Worm (Caenorhabditis elegans) whole organism, L4/young adult: ENCODE measurements around the gene R08E5.4.
A peak's percentile ranks its signal among the peaks of the same experiment; 100 is the strongest.

ENCODE experiments used
- W03F9.2 ChIP-seq: fragments of 150-350 bp; optimal IDR thresholded peaks from 2 replicates; lab custom pipeline; 2014; ENCODE audit warnings: missing biosample characterization, missing genetic modification characterization
- dao-5 ChIP-seq: sonication (generic microtip); optimal IDR thresholded peaks from 2 replicates; lab custom pipeline; 2016; ENCODE audit warnings: missing genotype, missing genetic modification characterization, moderate library complexity, missing compliant biosample characterization
- him-1 ChIP-seq: sonication (generic microtip); optimal IDR thresholded peaks from 2 replicates; lab custom pipeline; 2016; ENCODE audit warnings: missing genotype, missing genetic modification reagents, missing genetic modification characterization, missing compliant biosample characterization

The R08E5.4 gene

DNA sequence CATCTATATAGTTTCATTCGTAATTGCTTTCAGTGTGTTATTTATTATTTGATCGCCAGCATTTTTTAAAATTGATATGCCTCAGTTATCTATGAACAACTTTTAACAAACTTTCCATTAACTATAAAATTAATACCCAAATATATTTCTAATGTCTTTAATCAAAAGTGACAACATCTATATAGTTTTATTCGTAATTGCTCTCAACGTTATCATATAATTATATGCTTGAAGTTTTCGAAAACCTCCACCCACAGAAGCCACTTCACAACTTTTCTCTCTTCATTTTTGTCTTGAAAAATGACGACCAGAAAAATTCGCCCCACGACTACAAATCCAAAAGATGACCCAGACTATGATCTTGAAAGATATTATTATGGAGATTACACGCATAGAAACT, 40.0 kb downstream of the R08E5.4 start, which contains the start of gene srw-6:
srw-6 (plus strand) TSS at position 301 of the 400 bp plus-strand sequence.
- TF ChIP-seq dao-5 = no peak
- no peak for TF ChIP-seq W03F9.2
- no peak for TF ChIP-seq him-1 (tag; lab: Kevin White, UChicago)

DNA sequence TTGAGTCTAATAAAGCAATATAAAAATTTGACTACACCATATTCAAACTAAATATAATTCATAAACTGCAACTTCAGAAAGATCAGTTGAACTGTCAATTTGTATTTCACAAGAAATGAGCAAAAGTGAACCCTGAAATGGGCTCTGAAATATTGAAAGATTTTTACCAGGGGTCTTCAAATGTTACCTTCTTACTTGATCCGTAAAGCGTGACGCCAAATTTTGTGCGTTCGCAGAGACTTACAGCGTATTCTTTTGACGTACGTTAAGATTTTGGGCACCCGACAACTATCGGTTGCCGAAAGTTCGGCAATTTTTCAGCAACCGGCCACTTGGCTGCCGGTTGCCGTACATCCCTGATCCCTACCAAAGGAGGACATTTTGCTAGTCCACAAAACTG, 41.7 kb downstream of the R08E5.4 start:
- TF ChIP-seq W03F9.2 = no peak
- TF ChIP-seq him-1 (tag; lab: Kevin White, UChicago) = no peak
- TF ChIP-seq dao-5 = no peak

DNA sequence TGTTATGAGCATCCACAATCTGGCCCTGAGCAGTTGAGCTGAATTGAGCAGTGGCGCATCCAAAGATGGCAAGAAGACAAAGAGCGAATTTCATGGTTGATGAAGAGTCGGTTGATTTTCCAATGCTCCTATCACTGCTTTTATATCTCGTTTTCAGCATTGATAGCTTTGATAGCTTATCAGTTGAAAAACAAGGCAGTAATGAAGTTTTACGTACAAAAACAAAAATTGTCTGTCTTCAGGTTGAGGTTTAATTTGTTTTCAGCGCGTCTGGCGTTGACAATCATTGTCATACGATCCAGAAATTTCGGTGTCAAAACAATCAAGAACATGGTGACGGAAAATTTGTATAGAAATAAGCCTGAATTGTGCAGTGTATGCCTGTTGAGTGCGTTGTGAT, 43.2 kb downstream of the R08E5.4 start, which contains the start of gene scl-13:
scl-13 (minus strand) TSS at position 101 of the 400 bp plus-strand sequence.
- TF ChIP-seq dao-5 (no peak), W03F9.2 (no peak), him-1 (tag; lab: Kevin White, UChicago) (no peak)

DNA sequence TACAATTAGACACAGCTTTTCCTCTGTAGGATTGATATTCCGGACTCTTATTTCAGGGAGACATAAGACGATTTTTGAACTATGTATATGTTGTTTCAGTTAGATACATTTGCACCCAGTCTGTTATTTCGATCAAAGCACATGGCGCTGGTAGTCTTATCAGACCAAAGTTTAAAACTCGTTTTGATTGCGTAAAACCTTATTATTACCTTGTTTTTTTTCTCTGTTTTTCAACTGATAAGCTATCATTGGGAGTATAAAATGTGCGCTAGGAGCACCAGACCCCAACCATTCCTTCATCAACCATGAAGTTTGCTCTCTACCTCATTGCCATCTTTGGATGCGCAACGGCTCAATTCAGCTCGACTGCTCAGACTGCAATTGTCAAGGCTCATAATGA, 43.9 kb downstream of the R08E5.4 start, which contains the start of gene scl-12:
scl-12 (plus strand) TSS at position 301 of the 400 bp plus-strand sequence.
- TF ChIP-seq W03F9.2 (no peak), dao-5 (no peak), him-1 (tag; lab: Kevin White, UChicago) (no peak)

DNA sequence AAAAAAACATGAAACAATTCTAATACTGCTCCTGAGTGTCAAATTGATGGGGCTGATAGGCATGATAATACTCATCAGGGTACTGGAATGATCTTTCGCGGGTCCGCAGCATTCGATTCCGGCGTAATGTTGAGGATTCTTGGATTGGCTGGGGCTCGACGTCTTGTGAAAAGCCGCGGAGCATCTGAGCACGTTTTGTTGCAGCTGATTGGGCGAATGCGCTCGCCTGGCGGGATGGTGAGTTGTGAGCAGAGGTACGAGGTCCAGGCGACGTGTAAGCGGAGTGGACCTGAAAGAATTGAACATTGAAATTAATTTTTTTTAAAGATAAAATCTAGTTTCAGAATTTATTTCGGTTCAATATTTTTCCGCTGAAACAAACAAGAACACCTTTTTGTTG, 45.6 kb downstream of the R08E5.4 start:
- no peak for TF ChIP-seq dao-5
- no peak for TF ChIP-seq W03F9.2
- no peak for TF ChIP-seq him-1 (tag; lab: Kevin White, UChicago)

DNA sequence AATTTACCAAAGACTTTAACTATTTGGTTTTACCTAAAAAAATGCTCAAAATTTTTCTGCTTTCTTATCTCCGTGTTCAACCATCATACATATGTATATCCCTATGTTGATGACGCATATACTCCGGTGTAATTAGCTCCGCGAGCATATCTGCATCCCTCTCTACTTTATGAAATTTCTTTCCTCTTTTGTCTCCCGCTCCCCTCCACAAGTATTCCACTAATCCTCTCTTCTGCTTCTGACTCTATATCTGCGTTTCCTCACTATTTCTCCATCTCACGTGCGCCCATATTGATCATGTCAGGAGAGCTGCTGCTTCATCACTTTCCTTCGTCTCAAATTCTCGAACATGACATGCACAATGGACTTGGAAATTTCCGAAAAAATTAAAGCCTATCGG, 46.6 kb downstream of the R08E5.4 start, which contains the start of gene H10D18.1:
H10D18.1 (plus strand) TSS at position 277 of the 400 bp plus-strand sequence.
- peak; percentile 10 for TF ChIP-seq him-1 (tag; lab: Kevin White, UChicago)
- TF ChIP-seq dao-5 = no peak
